Worm (Caenorhabditis elegans) whole organism, L2 larva: Measurements from ENCODE around the gene Y11D7A.7.

Experiments
- alr-1 ChIP-seq: fragments of 150-350 bp; optimal IDR thresholded peaks from 2 replicates; lab custom pipeline; 2014; ENCODE audit warnings: missing biosample characterization, missing genetic modification characterization
- ceh-82 ChIP-seq: fragments of 150-350 bp; optimal IDR thresholded peaks from 2 replicates; lab custom pipeline; 2014; ENCODE audit warnings: missing biosample characterization, missing genetic modification characterization
- fos-1 ChIP-seq: fragments of 150-350 bp; optimal IDR thresholded peaks from 2 replicates; lab custom pipeline; 2014; ENCODE audit warnings: missing biosample characterization, missing genetic modification characterization
- lsy-2 ChIP-seq, 2 experiments: fragments of 150-350 bp in 1 of 2; sonication (generic microtip) in 1 of 2; optimal IDR thresholded peaks; 2 replicates each; lab custom pipeline; 2014 to 2017; ENCODE audit warnings: missing biosample characterization in 2 of 2, missing genetic modification characterization in 2 of 2
- mdl-1 ChIP-seq, 2 experiments: fragments of 150-350 bp in 1 of 2; sonication (generic microtip) in 1 of 2; optimal IDR thresholded peaks; 2 replicates each; lab custom pipeline; 2017; ENCODE audit warnings: missing biosample characterization in 2 of 2, missing genetic modification characterization in 2 of 2
- nhr-11 ChIP-seq: fragments of 150-350 bp; optimal IDR thresholded peaks from 2 replicates; lab custom pipeline; 2014; ENCODE audit warnings: missing biosample characterization, missing genetic modification characterization
- peb-1 ChIP-seq: fragments of 150-350 bp; optimal IDR thresholded peaks from 2 replicates; lab custom pipeline; 2014; ENCODE audit warnings: missing biosample characterization, missing genetic modification characterization
- snpc-4 ChIP-seq: fragments of 150-350 bp; optimal IDR thresholded peaks from 2 replicates; lab custom pipeline; 2014; ENCODE audit warnings: missing biosample characterization, missing genetic modification characterization
- unc-39 ChIP-seq: fragments of 150-350 bp; optimal IDR thresholded peaks from 2 replicates; lab custom pipeline; 2014; ENCODE audit warnings: missing biosample characterization, missing genetic modification characterization
- unc-62 ChIP-seq: fragments of 150-350 bp; optimal IDR thresholded peaks from 2 replicates; lab custom pipeline; 2014; ENCODE audit warnings: missing biosample characterization, missing genetic modification reagents, missing genetic modification characterization
- zag-1 ChIP-seq: fragments of 150-350 bp; optimal IDR thresholded peaks from 2 replicates; lab custom pipeline; 2014; ENCODE audit warnings: missing biosample characterization, missing genetic modification characterization
- ztf-11 ChIP-seq: sonication (generic microtip); optimal IDR thresholded peaks from 2 replicates; lab custom pipeline; 2017; ENCODE audit warnings: missing biosample characterization, missing genetic modification characterization

DNA sequence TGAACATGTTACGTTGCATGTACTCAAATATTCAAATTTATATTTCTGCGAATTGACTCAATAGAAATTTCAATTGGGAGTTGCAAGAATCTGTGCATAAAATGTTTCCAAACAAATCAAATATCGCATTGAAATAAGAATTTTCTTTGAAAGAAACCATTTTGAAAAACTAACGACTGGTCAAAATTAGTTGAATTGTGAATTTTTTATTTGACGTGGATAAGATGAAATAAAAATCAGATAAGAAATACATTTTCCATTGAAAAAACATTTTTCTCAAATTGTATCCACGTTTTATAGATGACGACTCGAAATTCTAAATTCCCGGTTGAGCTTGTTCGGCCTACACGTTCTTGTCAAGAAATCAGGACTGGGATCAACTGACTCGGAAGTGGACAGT is 24.5 kb upstream of the Y11D7A.7 start, which contains the start of gene C46C2.3:
- TF ChIP-seq nhr-11 (tag; lab: Kevin White, UChicago) (no peak), fos-1 (tag; lab: Kevin White, UChicago) (no peak), ceh-82 (no peak), zag-1 (tag; lab: Kevin White, UChicago) (no peak), lsy-2 (tag; optimal IDR thresholded peaks at IDR 0.05; lab: Kevin White, UChicago) (no peak), peb-1 (tag; lab: Kevin White, UChicago) (no peak), snpc-4 (tag; lab: Kevin White, UChicago) (no peak), ztf-11 (tag; lab: Kevin White, UChicago) (no peak), alr-1 (tag; lab: Kevin White, UChicago) (no peak), unc-39 (tag; lab: Kevin White, UChicago) (no peak), mdl-1 (tag; optimal IDR thresholded peaks at IDR 0.05; lab: Kevin White, UChicago) (no peak), unc-62 (GFP tag; lab: Kevin White, UChicago) (no peak)
